Fruit fly (Drosophila melanogaster) whole organism: ENCODE measurements around the gene CG9312.

Experiments used
- Dll ChIP-seq: fragments of >200 bp; optimal IDR thresholded peaks from 2 replicates; lab custom pipeline; 2017
- EcR ChIP-seq, 2 experiments: fragments of >200 bp; optimal IDR thresholded peaks; 2 replicates each; lab custom pipeline; 2017; ENCODE audit warnings: missing biosample characterization in 2 of 2, missing genetic modification characterization in 2 of 2, missing genetic modification reagents in 2 of 2
- psq ChIP-seq: fragments of >200 bp; optimal IDR thresholded peaks from 2 replicates; lab custom pipeline; 2017

- TF ChIP-seq EcR (GFP tag; optimal IDR thresholded peaks at IDR 0.05; lab: Kevin White, UChicago), result no peak
- no peak for TF ChIP-seq Dll (lab: Kevin White, UChicago)
- no peak for TF ChIP-seq psq (lab: Kevin White, UChicago)
These were observed 42.4 kb downstream of the CG9312 start for dm6 chr3R:13807906-13808305.
